Worm (Caenorhabditis elegans) whole organism, L4/young adult: ENCODE data around the gene cyp-33B1.

Experiments used
- W03F9.2 ChIP-seq: fragments of 150-350 bp; optimal IDR thresholded peaks from 2 replicates; lab custom pipeline; 2014; ENCODE audit warnings: missing biosample characterization, missing genetic modification characterization
- dao-5 ChIP-seq: sonication (generic microtip); optimal IDR thresholded peaks from 2 replicates; lab custom pipeline; 2016; ENCODE audit warnings: missing genotype, missing genetic modification characterization, moderate library complexity, missing compliant biosample characterization
- him-1 ChIP-seq: sonication (generic microtip); optimal IDR thresholded peaks from 2 replicates; lab custom pipeline; 2016; ENCODE audit warnings: missing genotype, missing genetic modification reagents, missing genetic modification characterization, missing compliant biosample characterization

cyp-33B1 gene

DNA sequence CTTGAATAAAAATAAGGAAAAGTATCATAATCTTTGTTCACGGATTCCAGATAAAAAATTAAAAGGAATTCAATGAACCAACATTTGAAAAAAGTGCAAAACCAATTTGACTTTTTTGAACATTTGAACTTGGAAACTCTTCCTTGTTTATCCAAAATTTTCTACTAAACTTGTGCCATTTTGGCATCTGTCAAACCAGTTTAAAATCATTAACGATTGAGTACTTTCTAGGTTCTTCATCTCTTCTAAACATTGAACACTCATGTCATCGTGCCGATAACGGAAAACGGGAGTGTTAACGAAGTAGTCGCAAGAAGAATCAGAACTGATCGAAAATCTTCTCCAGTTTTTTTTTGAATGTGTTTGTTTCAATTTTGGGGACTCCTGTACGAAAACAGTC, 43.1 kb downstream of the cyp-33B1 start:
- TF ChIP-seq him-1 (tag; lab: Kevin White, UChicago) (no peak), dao-5 (tag; lab: Kevin White, UChicago) (no peak), W03F9.2 (tag; lab: Kevin White, UChicago) (no peak)

DNA sequence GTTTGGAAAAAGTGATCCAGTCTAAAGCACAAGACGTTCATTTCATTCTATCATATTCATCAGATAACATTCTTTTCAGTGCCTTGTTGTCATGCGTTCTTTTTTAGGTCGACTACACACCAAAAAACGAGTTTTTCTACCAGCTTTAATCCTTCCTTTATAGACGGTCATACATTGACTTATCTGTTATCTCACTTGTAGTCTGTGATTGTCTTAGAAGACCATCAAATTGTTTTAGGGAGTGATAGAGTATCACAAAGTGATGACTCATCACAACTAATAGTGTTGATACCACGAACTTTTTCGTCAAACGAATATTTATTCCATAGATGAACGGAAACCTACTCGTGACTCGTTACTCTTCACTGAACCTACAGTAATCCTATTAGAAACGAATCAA, 44.7 kb downstream of the cyp-33B1 start:
- TF ChIP-seq him-1 (tag; lab: Kevin White, UChicago) (no peak), dao-5 (tag; lab: Kevin White, UChicago) (no peak), W03F9.2 (tag; lab: Kevin White, UChicago) (no peak)

DNA sequence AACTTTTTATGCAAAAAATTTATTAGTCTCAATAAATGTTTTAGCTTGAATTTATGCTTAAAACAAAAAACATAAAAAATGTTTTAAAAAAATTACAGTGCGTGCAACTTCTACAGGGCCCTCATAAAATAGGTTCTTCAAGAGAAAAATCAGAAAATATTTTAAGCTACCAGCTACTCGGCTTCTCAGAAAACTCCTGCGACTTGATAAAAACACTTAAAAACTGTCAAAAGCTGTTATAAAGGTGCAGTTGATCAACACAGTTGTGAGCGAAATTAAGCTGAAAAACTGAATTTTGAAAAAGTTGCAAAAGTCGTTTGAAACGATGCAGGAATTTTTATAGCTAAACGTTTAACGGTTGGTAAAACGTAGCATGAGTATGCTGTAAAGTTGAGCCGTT, 47.6 kb downstream of the cyp-33B1 start:
- TF ChIP-seq dao-5 (tag; lab: Kevin White, UChicago) (no peak), him-1 (tag; lab: Kevin White, UChicago) (no peak), W03F9.2 (tag; lab: Kevin White, UChicago) (no peak)

DNA sequence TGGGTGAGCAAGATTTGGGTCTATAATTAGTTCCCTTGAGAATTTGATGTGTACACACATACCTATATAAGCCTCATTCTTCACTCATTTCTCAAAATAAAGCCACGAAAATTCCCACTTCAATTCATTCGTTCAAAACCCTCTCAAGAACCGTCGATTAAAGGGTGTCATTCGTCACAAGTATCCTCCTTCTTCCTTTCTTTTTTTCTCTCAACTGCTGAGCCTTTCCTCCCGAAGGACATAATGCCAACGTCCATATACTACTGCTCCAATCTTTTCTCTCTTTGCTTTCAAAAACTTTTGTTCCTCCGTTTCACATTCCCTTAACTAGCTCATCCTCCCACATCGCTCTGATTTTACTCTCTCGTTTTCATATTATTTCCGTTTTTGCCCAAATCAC, 51.1 kb downstream of the cyp-33B1 start, which contains the start of gene T27E4.1:
TSS of gene T27E4.1 (plus strand) at position 137 of the 400 bp plus-strand sequence.
- TF ChIP-seq dao-5 (tag; lab: Kevin White, UChicago) (no peak), him-1 (tag; lab: Kevin White, UChicago) (no peak), W03F9.2 (tag; lab: Kevin White, UChicago) (no peak)
